Fruit fly (Drosophila melanogaster) whole organism, adult: ENCODE data around the gene Lcp65Ag1.
"Not testable (repeated sequence)": the region's sequence is repeated elsewhere in the genome, so short reads cannot be mapped to it uniquely, and the experiment has no call there.

Experiments used
- CG11617 ChIP-seq: fragments of 200-800 bp; sonication (Bioruptor generic); optimal IDR thresholded peaks from 2 replicates; lab custom pipeline; 2017; ENCODE audit warnings: mild to moderate bottlenecking, missing biosample characterization, missing genetic modification reagents, missing genetic modification characterization
- CG12768 ChIP-seq: fragments of 200-800 bp; sonication (Bioruptor generic); optimal IDR thresholded peaks from 2 replicates; lab custom pipeline; 2017; ENCODE audit warnings: missing biosample characterization, missing genetic modification characterization, mild to moderate bottlenecking, moderate library complexity, missing genetic modification reagents
- CG14711 ChIP-seq: fragments of 200-800 bp; sonication (Bioruptor generic); optimal IDR thresholded peaks from 2 replicates; lab custom pipeline; 2018; ENCODE audit warnings: missing biosample characterization, mild to moderate bottlenecking, missing genetic modification characterization, moderate library complexity
- CG1620 ChIP-seq: fragments of 200-800 bp; sonication (Bioruptor generic); optimal IDR thresholded peaks from 2 replicates; lab custom pipeline; 2016; ENCODE audit warnings: missing biosample characterization, missing genetic modification characterization
- CG33017 ChIP-seq: fragments of 200-800 bp; sonication (Bioruptor generic); optimal IDR thresholded peaks from 2 replicates; lab custom pipeline; 2018; ENCODE audit warnings: missing biosample characterization, mild to moderate bottlenecking, missing genetic modification characterization, moderate library complexity
- CG5204 ChIP-seq: fragments of 200-800 bp; sonication (Bioruptor generic); optimal IDR thresholded peaks from 2 replicates; lab custom pipeline; 2016; ENCODE audit warnings: missing biosample characterization, missing genetic modification characterization
- CG7045 ChIP-seq: fragments of 200-800 bp; sonication (Bioruptor generic); optimal IDR thresholded peaks from 2 replicates; lab custom pipeline; 2017; ENCODE audit warnings: missing biosample characterization, mild to moderate bottlenecking, missing genetic modification characterization
- CG7101 ChIP-seq: fragments of 200-800 bp; sonication (Bioruptor generic); optimal IDR thresholded peaks from 2 replicates; lab custom pipeline; 2018; ENCODE audit warnings: missing biosample characterization, mild to moderate bottlenecking, missing genetic modification characterization, moderate library complexity
- Clk ChIP-seq: fragments of 200-800 bp; sonication (Bioruptor generic); optimal IDR thresholded peaks from 2 replicates; lab custom pipeline; 2017; ENCODE audit warnings: missing biosample characterization, missing genetic modification characterization
- Crg-1 ChIP-seq: fragments of 200-800 bp; sonication (Bioruptor generic); optimal IDR thresholded peaks from 2 replicates; lab custom pipeline; 2016; ENCODE audit warnings: missing biosample characterization, missing genetic modification characterization
- Hr96 ChIP-seq: fragments of 200-800 bp; sonication (Bioruptor generic); optimal IDR thresholded peaks from 2 replicates; lab custom pipeline; 2016; ENCODE audit warnings: missing biosample characterization, missing genetic modification characterization
- Mnt ChIP-seq: fragments of 200-800 bp; sonication (Bioruptor generic); optimal IDR thresholded peaks from 2 replicates; lab custom pipeline; 2016; ENCODE audit warnings: missing biosample characterization, mild to moderate bottlenecking, missing genetic modification characterization
- bab1 ChIP-seq: fragments of 200-800 bp; sonication (Bioruptor generic); optimal IDR thresholded peaks from 3 replicates; lab custom pipeline; 2019; ENCODE audit warnings: missing biosample characterization, mild to moderate bottlenecking, missing genetic modification characterization, moderate library complexity
- cic ChIP-seq: fragments of 200-800 bp; sonication (Bioruptor generic); optimal IDR thresholded peaks from 2 replicates; lab custom pipeline; 2017; ENCODE audit warnings: missing biosample characterization, mild to moderate bottlenecking, missing genetic modification characterization, moderate library complexity
- cnc ChIP-seq, 2 experiments: fragments of >200 bp; optimal IDR thresholded peaks; 2 replicates each; lab custom pipeline; 2017
- kay ChIP-seq: fragments of 200-800 bp; sonication (Bioruptor generic); peaks from one replicate; lab custom pipeline; 2016; ENCODE audit warnings: missing biosample characterization, missing genetic modification characterization, borderline replicate concordance
- ovo ChIP-seq: fragments of 200-800 bp; sonication (Bioruptor generic); optimal IDR thresholded peaks from 2 replicates; lab custom pipeline; 2016; ENCODE audit warnings: missing biosample characterization, missing genetic modification characterization
- pad ChIP-seq: fragments of 200-800 bp; sonication (Bioruptor generic); optimal IDR thresholded peaks from 3 replicates; lab custom pipeline; 2017; ENCODE audit warnings: missing biosample characterization, missing genetic modification characterization, mild to moderate bottlenecking, moderate library complexity, missing genetic modification reagents
- tj ChIP-seq: fragments of 200-800 bp; sonication (Bioruptor generic); optimal IDR thresholded peaks from 3 replicates; lab custom pipeline; 2017; ENCODE audit warnings: missing biosample characterization, mild to moderate bottlenecking, missing genetic modification characterization, moderate library complexity
- toe ChIP-seq: fragments of 200-800 bp; sonication (Bioruptor generic); optimal IDR thresholded peaks from 2 replicates; lab custom pipeline; 2016; ENCODE audit warnings: missing biosample characterization, missing genetic modification characterization

Gene Lcp65Ag1

DNA sequence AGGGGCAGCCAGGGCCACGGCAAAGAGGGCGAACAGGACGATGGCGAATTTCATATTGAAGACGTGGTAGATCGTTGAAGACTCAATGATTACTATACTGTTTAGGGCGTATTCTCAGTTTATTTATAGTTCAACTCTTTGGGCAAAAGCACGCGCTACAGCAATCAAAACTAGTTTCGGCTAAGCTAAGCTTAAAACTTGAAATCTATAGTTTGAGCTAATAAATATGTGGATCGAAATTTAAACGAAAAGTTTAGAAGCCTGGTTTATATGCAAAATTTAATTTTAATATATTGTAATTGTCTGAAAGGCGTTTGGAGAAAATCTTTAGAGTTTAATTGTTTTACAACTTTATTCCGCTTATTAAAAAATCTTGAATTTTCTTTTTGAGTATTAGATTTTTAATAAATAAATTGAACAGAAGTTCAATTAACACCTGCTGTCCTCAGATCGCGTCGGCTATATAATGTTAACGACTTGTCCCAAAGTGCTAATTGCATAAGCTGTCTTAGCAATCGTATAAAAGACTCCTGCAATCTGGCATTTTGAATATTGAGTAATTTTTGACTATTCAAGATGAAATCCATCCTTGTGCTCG, 15.8 kb upstream of the Lcp65Ag1 start, which contains the start of the genes Cpr65Ax2 and Lcp65Aa:
TSS of gene Cpr65Ax2 (minus strand) at position 101 of the 598 bp plus-strand sequence.
TSS of gene Lcp65Aa (plus strand) at position 548 of the 598 bp plus-strand sequence.
- not testable (repeated sequence) for TF ChIP-seq CG1620, ovo, tj (GFP tag; lab: Kevin White, UChicago)

DNA sequence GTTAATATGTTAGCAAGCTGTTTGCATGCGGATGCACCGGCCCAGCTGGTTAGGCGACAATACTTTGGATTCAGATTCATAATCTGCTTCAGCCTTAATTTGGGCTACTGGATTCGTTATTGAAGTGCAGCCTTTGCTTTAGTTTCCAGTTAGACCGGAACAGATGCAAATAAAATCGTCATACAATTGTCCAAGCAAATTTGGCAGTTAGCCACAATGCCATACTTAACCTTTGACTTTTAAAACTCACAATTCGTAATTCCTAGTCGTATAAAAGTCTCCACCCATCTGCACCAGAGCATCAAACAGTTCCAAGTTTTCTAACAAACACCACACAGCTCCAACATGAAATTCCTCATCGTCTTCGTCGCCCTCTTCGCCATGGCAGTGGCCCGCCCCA, 14.2 kb upstream of the Lcp65Ag1 start, which contains the start of gene Lcp65Ab1:
TSS of gene Lcp65Ab1 (plus strand) at position 301 of the 400 bp plus-strand sequence.
- TF ChIP-seq CG7045, Hr96, ovo (GFP tag; lab: Kevin White, UChicago): not testable (repeated sequence)

DNA sequence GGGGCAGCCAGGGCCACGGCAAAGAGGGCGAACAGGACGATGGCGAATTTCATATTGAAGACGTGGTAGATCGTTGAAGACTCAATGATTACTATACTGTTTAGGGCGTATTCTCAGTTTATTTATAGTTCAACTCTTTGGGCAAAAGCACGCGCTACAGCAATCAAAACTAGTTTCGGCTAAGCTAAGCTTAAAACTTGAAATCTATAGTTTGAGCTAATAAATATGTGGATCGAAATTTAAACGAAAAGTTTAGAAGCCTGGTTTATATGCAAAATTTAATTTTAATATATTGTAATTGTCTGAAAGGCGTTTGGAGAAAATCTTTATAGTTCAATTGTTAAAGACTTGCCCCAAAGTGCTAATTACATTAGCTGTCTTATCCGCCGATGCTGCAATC, 12.8 kb upstream of the Lcp65Ag1 start, which contains the start of gene Cpr65Ax1:
TSS of gene Cpr65Ax1 (minus strand) at position 101 of the 400 bp plus-strand sequence.
- TF ChIP-seq CG33017 (tag; lab: Kevin White, UChicago); Mnt (GFP tag; lab: Kevin White, UChicago); Crg-1: not testable (repeated sequence)

DNA sequence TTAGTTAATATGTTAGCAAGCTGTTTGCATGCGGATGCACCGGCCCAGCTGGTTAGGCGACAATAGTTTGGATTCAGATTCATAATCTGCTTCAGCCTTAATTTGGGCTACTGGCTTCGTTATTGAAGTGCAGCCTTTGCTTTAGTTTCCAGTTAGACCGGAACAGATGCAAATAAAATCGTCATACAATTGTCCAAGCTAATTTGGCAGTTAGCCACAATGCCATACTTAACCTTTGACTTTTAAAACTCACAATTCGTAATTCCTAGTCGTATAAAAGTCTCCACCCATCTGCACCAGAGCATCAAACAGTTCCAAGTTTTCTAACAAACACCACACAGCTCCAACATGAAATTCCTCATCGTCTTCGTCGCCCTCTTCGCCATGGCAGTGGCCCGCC, 11.3 kb upstream of the Lcp65Ag1 start, which contains the start of gene Lcp65Ab2:
TSS of gene Lcp65Ab2 (plus strand) at position 301 of the 400 bp plus-strand sequence.
- TF ChIP-seq Hr96 (GFP tag; lab: Kevin White, UChicago); CG33017 (tag; lab: Kevin White, UChicago); pad (GFP tag; lab: Kevin White, UChicago): not testable (repeated sequence)

DNA sequence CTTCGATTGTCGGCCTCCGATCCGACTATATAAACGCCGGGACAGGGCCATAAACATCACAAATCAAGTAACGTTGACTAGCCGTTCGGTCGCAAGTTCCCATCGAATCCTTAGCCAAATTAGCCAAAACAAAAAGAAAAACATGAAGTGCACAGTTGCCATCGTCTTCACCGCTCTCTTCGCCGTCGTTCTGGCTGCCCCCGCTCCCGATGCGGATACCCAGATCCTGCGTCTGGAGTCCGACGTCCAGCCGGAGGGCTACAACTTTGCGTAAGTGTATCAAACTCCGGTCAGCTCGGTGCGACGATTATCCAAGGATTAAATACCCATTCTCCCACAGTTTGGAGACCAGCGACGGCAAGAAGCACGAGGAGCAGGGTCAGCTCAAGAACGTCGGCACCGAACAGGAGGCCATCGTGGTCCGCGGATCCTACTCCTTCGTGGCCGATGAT, 9.7 kb upstream of the Lcp65Ag1 start, which contains the start of gene Lcp65Ac:
TSS of gene Lcp65Ac (plus strand) at position 51 of the 452 bp plus-strand sequence.
- no peak for TF ChIP-seq toe (GFP tag; lab: Kevin White, UChicago)
- no peak for TF ChIP-seq CG5204 (GFP tag; lab: Kevin White, UChicago)
- TF ChIP-seq CG12768 = no peak
- TF ChIP-seq bab1 (GFP tag; lab: Kevin White, UChicago) = no peak
- no peak for TF ChIP-seq cic (GFP tag; lab: Kevin White, UChicago)
- TF ChIP-seq tj (GFP tag; lab: Kevin White, UChicago) = no peak
- TF ChIP-seq Clk (GFP tag; lab: Kevin White, UChicago) = no peak
- TF ChIP-seq CG33017 (tag; lab: Kevin White, UChicago) = no peak
- TF ChIP-seq cnc (optimal IDR thresholded peaks at IDR 0.05; lab: Kevin White, UChicago) = no peak
- no peak for TF ChIP-seq ovo (GFP tag; lab: Kevin White, UChicago)
- no peak for TF ChIP-seq CG1620 (GFP tag; lab: Kevin White, UChicago)
- no peak for TF ChIP-seq pad (GFP tag; lab: Kevin White, UChicago)
- TF ChIP-seq Crg-1 = no peak
- TF ChIP-seq CG7045 (GFP tag; lab: Kevin White, UChicago) = no peak
- no peak for TF ChIP-seq CG14711
- TF ChIP-seq CG11617 (GFP tag; lab: Kevin White, UChicago) = no peak
- no peak for TF ChIP-seq CG7101
- no peak for TF ChIP-seq Mnt (GFP tag; lab: Kevin White, UChicago)
- TF ChIP-seq Hr96 (GFP tag; lab: Kevin White, UChicago) = no peak
- no peak for TF ChIP-seq kay

DNA sequence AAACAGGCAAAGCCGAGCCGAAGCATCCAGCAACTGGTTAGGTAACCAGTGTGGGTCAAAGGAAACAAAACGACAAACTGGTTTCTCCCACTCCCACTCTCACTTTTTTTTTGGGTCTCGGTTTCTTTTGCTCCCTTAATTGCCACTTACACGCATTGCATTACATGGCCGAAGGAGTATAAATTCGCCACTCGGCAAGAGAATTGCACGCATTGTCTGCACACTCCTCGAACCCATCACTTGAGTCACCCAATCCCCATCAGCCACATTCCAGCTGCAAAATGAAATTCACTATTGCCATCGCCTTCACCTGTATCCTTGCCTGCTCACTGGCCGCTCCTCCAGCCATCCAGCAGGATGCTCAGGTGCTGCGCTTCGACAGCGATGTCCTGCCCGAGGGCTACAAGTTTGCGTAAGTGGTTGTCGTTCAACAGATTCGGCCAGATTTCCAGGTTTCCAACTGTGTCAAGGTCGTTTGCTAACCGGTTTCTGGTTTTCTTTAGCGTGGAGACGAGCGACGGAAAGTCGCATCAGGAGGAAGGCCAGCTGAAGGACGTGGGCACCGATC, 8.2 kb upstream of the Lcp65Ag1 start, which contains the start of gene Lcp65Ad:
TSS of gene Lcp65Ad (plus strand) at position 208 of the 568 bp plus-strand sequence.
- TF ChIP-seq cnc (optimal IDR thresholded peaks at IDR 0.05; lab: Kevin White, UChicago) (no peak), ovo (GFP tag; lab: Kevin White, UChicago) (no peak), CG11617 (GFP tag; lab: Kevin White, UChicago) (no peak), Mnt (GFP tag; lab: Kevin White, UChicago) (no peak), Clk (GFP tag; lab: Kevin White, UChicago) (no peak), CG5204 (GFP tag; lab: Kevin White, UChicago) (no peak), bab1 (GFP tag; lab: Kevin White, UChicago) (no peak), kay (no peak), pad (GFP tag; lab: Kevin White, UChicago) (no peak), CG7045 (GFP tag; lab: Kevin White, UChicago) (no peak), CG1620 (GFP tag; lab: Kevin White, UChicago) (no peak), CG14711 (no peak), CG7101 (no peak), Crg-1 (no peak), tj (GFP tag; lab: Kevin White, UChicago) (no peak), cic (GFP tag; lab: Kevin White, UChicago) (no peak), CG33017 (tag; lab: Kevin White, UChicago) (no peak)
